Fruit fly (Drosophila melanogaster) S2 (cell line): ENCODE results near the gene CG15544.

Experiments
- CG8478 ChIP-seq: fragments of >200 bp; optimal IDR thresholded peaks from 2 replicates; lab custom pipeline; 2018
- CTCF ChIP-seq, 2 experiments: fragments of >200 bp; optimal IDR thresholded peaks; 2 replicates each; lab custom pipeline; 2018

- TF ChIP-seq CG8478 (no peak), CTCF (optimal IDR thresholded peaks at IDR 0.05; lab: Kevin White, UChicago) (no peak)
Observed at dm6 chr3R:30887711-30888549, 60.3 kb downstream of the CG15544 start.
